Worm (Caenorhabditis elegans) whole organism, L4 larva: Measurements from ENCODE around the gene B0250.7.

Experiments
- aha-1 ChIP-seq: fragments of 150-350 bp; peaks from one replicate; lab custom pipeline; 2014; ENCODE audit warnings: missing biosample characterization, missing genetic modification characterization
- nhr-28 ChIP-seq: fragments of 150-350 bp; optimal IDR thresholded peaks from 2 replicates; lab custom pipeline; 2014; ENCODE audit warnings: missing biosample characterization, missing genetic modification characterization
- nhr-48 ChIP-seq: sonication (generic microtip); optimal IDR thresholded peaks from 2 replicates; lab custom pipeline; 2016; ENCODE audit warnings: mild to moderate bottlenecking, missing genetic modification characterization, missing compliant biosample characterization
- saeg-2 ChIP-seq: fragments of 200-800 bp; sonication (Bioruptor generic); IDR thresholded peaks from 2 replicates; pipeline ENCODE4 v1.3.6; 2022; ENCODE audit warnings: missing genetic modification reagents, missing genetic modification characterization, missing compliant biosample characterization
- unc-39 ChIP-seq: sonication (generic microtip); optimal IDR thresholded peaks from 2 replicates; lab custom pipeline; 2017; ENCODE audit warnings: missing biosample characterization, missing genetic modification characterization
- zag-1 ChIP-seq: fragments of 150-350 bp; optimal IDR thresholded peaks from 2 replicates; lab custom pipeline; 2014; ENCODE audit warnings: missing biosample characterization, missing genetic modification characterization

DNA sequence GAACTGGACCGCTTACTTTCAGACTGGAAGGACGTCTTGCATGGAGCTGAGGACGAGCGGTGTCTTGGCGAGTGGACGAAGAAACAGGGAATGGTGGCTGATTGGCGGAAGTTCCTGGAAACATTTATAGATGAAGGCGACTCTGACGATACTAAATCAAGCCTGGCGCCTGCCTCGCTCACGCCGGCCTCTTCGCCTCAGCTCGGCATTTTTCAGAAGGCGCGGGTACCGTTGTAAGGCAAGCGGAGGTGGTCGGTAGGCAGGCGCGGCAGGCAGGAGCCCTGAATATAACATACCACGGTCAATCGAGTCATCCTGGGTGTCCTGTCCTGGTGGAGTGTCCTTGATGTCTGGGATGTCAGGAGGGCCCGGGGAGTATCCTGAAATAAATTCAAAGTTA lies 30.0 kb downstream of the B0250.7 start:
- TF ChIP-seq nhr-28 (tag; lab: Kevin White, UChicago) (no peak), aha-1 (tag; lab: Kevin White, UChicago) (no peak), zag-1 (tag; lab: Kevin White, UChicago) (no peak), unc-39 (tag; lab: Kevin White, UChicago) (no peak), saeg-2 (GFP tag; lab: Robert Waterston, UW) (no peak), nhr-48 (no peak)
